Fruit fly (Drosophila melanogaster): ENCODE data around the gene Ask1.

- TF ChIP-seq psq (optimal IDR thresholded peaks at IDR 0.05) (no peak), Dll (optimal IDR thresholded peaks at IDR 0.05) (no peak), usp (GFP tag; optimal IDR thresholded peaks at IDR 0.05) (no peak), CG8478 (optimal IDR thresholded peaks at IDR 0.05) (no peak), EcR (GFP tag; optimal IDR thresholded peaks at IDR 0.05) (no peak), pan (optimal IDR thresholded peaks at IDR 0.05) (no peak)
Measured at dm6 chr3R:19917739-19918138, 38.2 kb downstream of the Ask1 start, which contains the start of gene CG4465.

Data from whole organism.